Worm (Caenorhabditis elegans) whole organism, L4 larva: ENCODE results near the gene dnj-15.

Experiments used
- F44E2.7 ChIP-seq: fragments of 200-800 bp; sonication (Bioruptor generic); IDR thresholded peaks from 2 replicates; pipeline ENCODE4 v2.1.2; 2022; ENCODE audit warnings: missing genetic modification characterization, missing compliant biosample characterization
- R02D3.7 ChIP-seq: fragments of 150-350 bp; sonication (generic microtip); optimal IDR thresholded peaks from 3 replicates; lab custom pipeline; 2014; ENCODE audit warnings: missing biosample characterization, missing genetic modification characterization
- Y48G9A.11 ChIP-seq: fragments of 200-800 bp; sonication (Bioruptor generic); IDR thresholded peaks from 2 replicates; pipeline ENCODE4 v1.3.6; 2022; ENCODE audit warnings: missing genetic modification reagents, missing genetic modification characterization, missing compliant biosample characterization
- Y5F2A.4 ChIP-seq: fragments of 200-800 bp; sonication (Bioruptor generic); optimal IDR thresholded peaks from 2 replicates; lab custom pipeline; 2018; ENCODE audit warnings: mild to moderate bottlenecking, missing genetic modification characterization, missing compliant biosample characterization
- ZK546.5 ChIP-seq, 2 experiments: sonication (generic microtip); optimal IDR thresholded peaks; 2 replicates each; lab custom pipeline; 2017; ENCODE audit warnings: missing biosample characterization in 2 of 2, missing genetic modification characterization in 2 of 2
- aha-1 ChIP-seq: fragments of 150-350 bp; peaks from one replicate; lab custom pipeline; 2014; ENCODE audit warnings: missing biosample characterization, missing genetic modification characterization
- attf-4 ChIP-seq: sonication (generic microtip); optimal IDR thresholded peaks from 3 replicates; lab custom pipeline; 2017; ENCODE audit warnings: missing biosample characterization, missing genetic modification characterization
- ceh-28 ChIP-seq: fragments of 150-350 bp; optimal IDR thresholded peaks from 2 replicates; lab custom pipeline; 2014; ENCODE audit warnings: missing biosample characterization, missing genetic modification reagents, missing genetic modification characterization
- ceh-32 ChIP-seq: sonication (generic microtip); optimal IDR thresholded peaks from 2 replicates; lab custom pipeline; 2016; ENCODE audit warnings: mild to moderate bottlenecking, missing genetic modification characterization, missing compliant biosample characterization; ENCODE audit not compliant: poor library complexity
- ceh-44 ChIP-seq: fragments of 200-800 bp; sonication (Bioruptor generic); IDR thresholded peaks from 2 replicates; pipeline ENCODE4 v1.3.6; 2022; ENCODE audit warnings: missing genetic modification reagents, missing genetic modification characterization, missing compliant biosample characterization
- ceh-82 ChIP-seq: sonication (generic microtip); optimal IDR thresholded peaks from 2 replicates; lab custom pipeline; 2017; ENCODE audit warnings: missing biosample characterization, missing genetic modification characterization
- ctbp-1 ChIP-seq: fragments of 200-800 bp; sonication (Bioruptor generic); IDR thresholded peaks from 2 replicates; pipeline ENCODE4 v1.3.6; 2022; ENCODE audit warnings: missing genetic modification reagents, missing genetic modification characterization, missing compliant biosample characterization
- daf-16 ChIP-seq, 3 experiments: sonication (generic microtip); optimal IDR thresholded peaks; 2 replicates each; lab custom pipeline; 2016 to 2017; ENCODE audit warnings: missing genetic modification characterization in 3 of 3, missing genetic modification reagents in 3 of 3, mild to moderate bottlenecking in 2 of 3, missing compliant biosample characterization in 2 of 3, missing biosample characterization in 1 of 3, moderate library complexity in 1 of 3
- daf-19 ChIP-seq: fragments of 200-800 bp; sonication (Bioruptor generic); conservative IDR thresholded peaks from 2 replicates; pipeline ENCODE4 v1.3.6; 2022; ENCODE audit warnings: missing genetic modification characterization, missing compliant biosample characterization
- dmd-9 ChIP-seq: fragments of 200-800 bp; sonication (Bioruptor generic); IDR thresholded peaks from 2 replicates; pipeline ENCODE4 v1.3.6; 2022; ENCODE audit warnings: missing genetic modification reagents, missing genetic modification characterization, missing compliant biosample characterization
- gei-8 ChIP-seq: fragments of 200-800 bp; sonication (Bioruptor generic); optimal IDR thresholded peaks from 2 replicates; lab custom pipeline; 2018; ENCODE audit warnings: mild to moderate bottlenecking, missing genetic modification characterization, missing compliant biosample characterization
- hlh-11 ChIP-seq: fragments of 200-800 bp; sonication (Bioruptor generic); optimal IDR thresholded peaks from 2 replicates; lab custom pipeline; 2018; ENCODE audit warnings: mild to moderate bottlenecking, missing genetic modification characterization, missing compliant biosample characterization
- hlh-30 ChIP-seq: sonication (generic microtip); optimal IDR thresholded peaks from 2 replicates; lab custom pipeline; 2017; ENCODE audit warnings: antibody characterized with exemption, mild to moderate bottlenecking, missing genetic modification characterization, missing compliant biosample characterization; ENCODE audit not compliant: insufficient read depth
- lin-1 ChIP-seq: fragments of 200-800 bp; sonication (Bioruptor generic); IDR thresholded peaks from 2 replicates; pipeline ENCODE4 v1.3.6; 2022; ENCODE audit warnings: missing genetic modification reagents, missing genetic modification characterization, missing compliant biosample characterization
- mep-1 ChIP-seq: fragments of 150-350 bp; sonication (generic microtip); optimal IDR thresholded peaks from 3 replicates; lab custom pipeline; 2014; ENCODE audit warnings: missing biosample characterization, missing genetic modification characterization
- mes-2 ChIP-seq: sonication (generic microtip); optimal IDR thresholded peaks from 2 replicates; lab custom pipeline; 2016; ENCODE audit warnings: missing genotype, mild to moderate bottlenecking, missing genetic modification characterization, missing compliant biosample characterization; ENCODE audit not compliant: poor library complexity, severe bottlenecking
- mxl-2 ChIP-seq: fragments of 200-800 bp; sonication (Bioruptor generic); conservative IDR thresholded peaks from 2 replicates; pipeline ENCODE4 v1.3.6; 2022; ENCODE audit warnings: missing genetic modification reagents, missing genetic modification characterization, missing compliant biosample characterization
- mxl-3 ChIP-seq: fragments of 200-800 bp; sonication (Bioruptor generic); optimal IDR thresholded peaks from 2 replicates; lab custom pipeline; 2018; ENCODE audit warnings: mild to moderate bottlenecking, missing genetic modification characterization, missing compliant biosample characterization
- nhr-11 ChIP-seq: fragments of 150-350 bp; optimal IDR thresholded peaks from 2 replicates; lab custom pipeline; 2014; ENCODE audit warnings: missing biosample characterization, missing genetic modification characterization
- nhr-111 ChIP-seq: fragments of 200-800 bp; sonication (Bioruptor generic); optimal IDR thresholded peaks from 2 replicates; lab custom pipeline; 2018; ENCODE audit warnings: mild to moderate bottlenecking, missing genetic modification characterization, missing compliant biosample characterization
- nhr-237 ChIP-seq: sonication (generic microtip); optimal IDR thresholded peaks from 2 replicates; lab custom pipeline; 2017; ENCODE audit warnings: missing biosample characterization, missing genetic modification characterization
- nhr-28 ChIP-seq: fragments of 150-350 bp; optimal IDR thresholded peaks from 2 replicates; lab custom pipeline; 2014; ENCODE audit warnings: missing biosample characterization, missing genetic modification characterization
- nhr-41 ChIP-seq: fragments of 200-800 bp; sonication (Bioruptor generic); IDR thresholded peaks from 2 replicates; pipeline ENCODE4 v1.3.6; 2022; ENCODE audit warnings: missing genetic modification reagents, missing genetic modification characterization, missing compliant biosample characterization
- nhr-42 ChIP-seq: fragments of 200-800 bp; sonication (Bioruptor generic); IDR thresholded peaks from 2 replicates; pipeline ENCODE4 v1.3.6; 2022; ENCODE audit warnings: missing genetic modification characterization, missing compliant biosample characterization
- nhr-6 ChIP-seq: fragments of 150-350 bp; optimal IDR thresholded peaks from 2 replicates; lab custom pipeline; 2014; ENCODE audit warnings: missing biosample characterization, missing genetic modification characterization
- pha-4 ChIP-seq, 2 experiments: fragments of 150-350 bp in 1 of 2; fragments of 200-800 bp in 1 of 2; sonication (Bioruptor generic) in 1 of 2; IDR thresholded peaks in 1 of 2; optimal IDR thresholded peaks in 1 of 2; 2 replicates each; pipeline versions ENCODE4 v1.3.6 to Lab custom; 2014 to 2022; ENCODE audit warnings: missing genetic modification characterization in 2 of 2, missing genetic modification reagents in 2 of 2, missing biosample characterization in 1 of 2, missing compliant biosample characterization in 1 of 2
- pqm-1 ChIP-seq: sonication (generic microtip); optimal IDR thresholded peaks from 2 replicates; lab custom pipeline; 2017; ENCODE audit warnings: missing biosample characterization, missing genetic modification characterization
- saeg-2 ChIP-seq: fragments of 200-800 bp; sonication (Bioruptor generic); IDR thresholded peaks from 2 replicates; pipeline ENCODE4 v1.3.6; 2022; ENCODE audit warnings: missing genetic modification reagents, missing genetic modification characterization, missing compliant biosample characterization
- skn-1 ChIP-seq: fragments of 150-350 bp; optimal IDR thresholded peaks from 2 replicates; lab custom pipeline; 2014; ENCODE audit warnings: missing biosample characterization, missing genetic modification characterization
- spr-3 ChIP-seq: fragments of 200-800 bp; sonication (Bioruptor generic); optimal IDR thresholded peaks from 2 replicates; lab custom pipeline; 2018; ENCODE audit warnings: mild to moderate bottlenecking, missing genetic modification characterization, missing compliant biosample characterization
- unc-130 ChIP-seq: sonication (generic microtip); optimal IDR thresholded peaks from 2 replicates; lab custom pipeline; 2016; ENCODE audit warnings: missing genetic modification reagents, missing genetic modification characterization, missing compliant biosample characterization
- unc-62 ChIP-seq, 3 experiments: fragments of 150-350 bp in 1 of 3; sonication (generic microtip); optimal IDR thresholded peaks in 2 of 3; peaks in 1 of 3; 1 replicate in 1 of 3; 2 replicates in 2 of 3; lab custom pipeline; 2014 to 2017; ENCODE audit warnings: missing biosample characterization in 3 of 3, missing genetic modification characterization in 3 of 3, missing genetic modification reagents in 3 of 3, missing genotype in 1 of 3
- zip-2 ChIP-seq: fragments of 150-350 bp; optimal IDR thresholded peaks from 2 replicates; lab custom pipeline; 2014; ENCODE audit warnings: missing biosample characterization, missing genetic modification characterization
- ztf-11 ChIP-seq: fragments of 150-350 bp; optimal IDR thresholded peaks from 2 replicates; lab custom pipeline; 2014; ENCODE audit warnings: missing biosample characterization, missing genetic modification characterization

Gene dnj-15

ce11 chrIV:4176088-4176487 is at the start of gene dnj-15:
Gene dnj-15 (plus strand): TSS chrIV:4176388.
- TF ChIP-seq ztf-11 (tag; lab: Kevin White, UChicago) (no peak), lin-1 (GFP tag; lab: Robert Waterston, UW) (no peak), Y48G9A.11 (GFP tag; lab: Robert Waterston, UW) (no peak), aha-1 (tag; lab: Kevin White, UChicago) (no peak)
- TF ChIP-seq, all 104 proteins: peak for 0

ce11 chrIV:4135744-4136143 is 40.4 kb upstream of the dnj-15 start, which contains the start of gene F49F1.17:
Gene F49F1.17 (minus strand): TSS chrIV:4135844.
- no peak for TF ChIP-seq nhr-42
- TF ChIP-seq hlh-11 (tag; lab: Kevin White, UChicago) = no peak
- TF ChIP-seq unc-130 = no peak
- no peak for TF ChIP-seq mxl-2 (GFP tag; lab: Robert Waterston, UW)
- no peak for TF ChIP-seq daf-16 (GFP tag; optimal IDR thresholded peaks at IDR 0.05; lab: Kevin White, UChicago)
- no peak for TF ChIP-seq daf-16 (tag; optimal IDR thresholded peaks at IDR 0.05; lab: Kevin White, UChicago)
- TF ChIP-seq nhr-41 (GFP tag; lab: Robert Waterston, UW) = no peak
- TF ChIP-seq skn-1 (tag; lab: Kevin White, UChicago) = no peak
- no peak for TF ChIP-seq mep-1
- TF ChIP-seq pqm-1 (tag; lab: Kevin White, UChicago) = no peak
- no peak for TF ChIP-seq hlh-30
- TF ChIP-seq Y48G9A.11 (GFP tag; lab: Robert Waterston, UW) = no peak
- no peak for TF ChIP-seq unc-62 (GFP tag; optimal IDR thresholded peaks at IDR 0.05 in 1 of 2; lab: Kevin White, UChicago)
- no peak for TF ChIP-seq unc-62 (tag; optimal IDR thresholded peaks at IDR 0.05; lab: Kevin White, UChicago)
- TF ChIP-seq Y5F2A.4 (GFP tag; lab: Kevin White, UChicago) = no peak
- no peak for TF ChIP-seq mxl-3 (GFP tag; lab: Kevin White, UChicago)
- no peak for TF ChIP-seq dmd-9 (GFP tag; lab: Robert Waterston, UW)
- no peak for TF ChIP-seq ceh-28

DNA sequence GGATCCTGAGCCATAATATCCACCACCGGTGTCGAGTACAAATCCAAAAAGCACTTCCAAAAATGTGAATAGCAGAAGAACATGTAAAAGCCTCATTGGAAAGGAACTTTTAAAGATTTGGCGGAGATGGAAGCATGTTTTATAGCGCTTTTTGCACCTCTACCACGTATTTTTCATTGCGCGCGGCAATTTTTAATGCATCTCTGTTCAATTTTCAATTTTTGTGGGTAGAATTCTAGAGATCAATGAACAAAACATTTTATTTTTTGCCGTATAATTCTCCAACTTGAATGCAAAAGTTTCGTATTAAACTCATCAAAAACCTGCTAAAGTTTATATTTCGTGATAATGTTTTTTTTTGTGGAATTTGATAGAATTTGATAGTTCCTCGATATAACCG is 38.7 kb upstream of the dnj-15 start, which contains the start of gene F49F1.9:
Gene F49F1.9, minus strand, starts transcription at position 101 of the 400 bp plus-strand sequence.
- TF ChIP-seq ceh-32 (tag; lab: Kevin White, UChicago) = no peak
- no peak for TF ChIP-seq nhr-237 (tag; lab: Kevin White, UChicago)
- TF ChIP-seq unc-62 (GFP tag; optimal IDR thresholded peaks at IDR 0.05 in 1 of 2; lab: Kevin White, UChicago) = no peak
- no peak for TF ChIP-seq unc-62 (tag; optimal IDR thresholded peaks at IDR 0.05; lab: Kevin White, UChicago)
- no peak for TF ChIP-seq nhr-11 (tag; lab: Kevin White, UChicago)
- TF ChIP-seq Y5F2A.4 (GFP tag; lab: Kevin White, UChicago) = no peak
- no peak for TF ChIP-seq R02D3.7 (tag; lab: Kevin White, UChicago)
- no peak for TF ChIP-seq pqm-1 (tag; lab: Kevin White, UChicago)
- no peak for TF ChIP-seq ceh-28
- TF ChIP-seq saeg-2 (GFP tag; lab: Robert Waterston, UW) = no peak
- no peak for TF ChIP-seq Y48G9A.11 (GFP tag; lab: Robert Waterston, UW)
- no peak for TF ChIP-seq nhr-111

ce11 chrIV:4139022-4139421 is 37.2 kb upstream of the dnj-15 start, which contains the start of gene F49F1.10:
Gene F49F1.10 (minus strand): TSS chrIV:4139122.
- TF ChIP-seq nhr-28 (tag; lab: Kevin White, UChicago) (no peak), dmd-9 (GFP tag; lab: Robert Waterston, UW) (no peak), attf-4 (tag; lab: Kevin White, UChicago) (no peak), ZK546.5 (tag; optimal IDR thresholded peaks at IDR 0.05; lab: Kevin White, UChicago) (no peak), unc-130 (no peak), zip-2 (no peak), nhr-42 (no peak), gei-8 (GFP tag; lab: Kevin White, UChicago) (no peak), mes-2 (tag; lab: Kevin White, UChicago) (no peak), skn-1 (tag; lab: Kevin White, UChicago) (no peak), F44E2.7 (GFP tag; lab: Robert Waterston, UW) (no peak), pha-4 (GFP tag; IDR thresholded peaks at IDR 0.05; lab: Robert Waterston, UW) (no peak), pha-4 (tag; optimal IDR thresholded peaks at IDR 0.05; lab: Kevin White, UChicago) (no peak), ceh-82 (tag; lab: Kevin White, UChicago) (no peak), ceh-44 (GFP tag; lab: Robert Waterston, UW) (no peak), spr-3 (GFP tag; lab: Kevin White, UChicago) (no peak), nhr-41 (GFP tag; lab: Robert Waterston, UW) (no peak), daf-19 (GFP tag; lab: Robert Waterston, UW) (no peak), ctbp-1 (GFP tag; lab: Robert Waterston, UW) (no peak), nhr-6 (no peak)
